Worm (Caenorhabditis elegans): Measurements from ENCODE around the gene Y81B9A.4.

- TF ChIP-seq dao-5 (tag; optimal IDR thresholded peaks at IDR 0.05) = no peak
- no peak for TF ChIP-seq him-1 (tag; optimal IDR thresholded peaks at IDR 0.05)
- no peak for TF ChIP-seq W03F9.2 (tag; optimal IDR thresholded peaks at IDR 0.05)
These were observed 6.3 kb downstream of the Y81B9A.4 start, which contains the start of gene B0563.8 for ce11 chrX:9174409-9174808.
